Worm (Caenorhabditis elegans) whole organism, L1 larva: ENCODE results near the gene ccdc-47.

Source experiments
- aly-2 ChIP-seq: fragments of 150-350 bp; optimal IDR thresholded peaks from 2 replicates; lab custom pipeline; 2014; ENCODE audit warnings: missing biosample characterization, missing genetic modification characterization
- blmp-1 ChIP-seq: fragments of 150-350 bp; optimal IDR thresholded peaks from 2 replicates; lab custom pipeline; 2014; ENCODE audit warnings: missing biosample characterization, missing genetic modification characterization
- egl-27 ChIP-seq, 2 experiments: fragments of 150-350 bp in 1 of 2; sonication (generic microtip); optimal IDR thresholded peaks; 3 replicates each; lab custom pipeline; 2017 to 2018; ENCODE audit warnings: missing biosample characterization in 2 of 2, missing genetic modification characterization in 2 of 2, missing genetic modification reagents in 2 of 2
- lin-39 ChIP-seq: fragments of 150-350 bp; optimal IDR thresholded peaks from 2 replicates; lab custom pipeline; 2014; ENCODE audit warnings: missing biosample characterization, missing genetic modification reagents, missing genetic modification characterization
- nhr-12 ChIP-seq: sonication (generic microtip); optimal IDR thresholded peaks from 2 replicates; lab custom pipeline; 2017; ENCODE audit warnings: missing biosample characterization, missing genetic modification characterization
- nhr-28 ChIP-seq: fragments of 150-350 bp; optimal IDR thresholded peaks from 2 replicates; lab custom pipeline; 2014; ENCODE audit warnings: missing biosample characterization, missing genetic modification characterization
- tlp-1 ChIP-seq: fragments of 150-350 bp; optimal IDR thresholded peaks from 2 replicates; lab custom pipeline; 2014; ENCODE audit warnings: missing biosample characterization, missing genetic modification characterization
- unc-62 ChIP-seq: fragments of 150-350 bp; optimal IDR thresholded peaks from 2 replicates; lab custom pipeline; 2014; ENCODE audit warnings: missing biosample characterization, missing genetic modification reagents, missing genetic modification characterization
- unc-86 ChIP-seq: sonication (generic microtip); optimal IDR thresholded peaks from 2 replicates; lab custom pipeline; 2016; ENCODE audit warnings: missing genetic modification characterization, missing compliant biosample characterization

ce11 chrIII:3957850-3958249 lies 41.1 kb downstream of the ccdc-47 start:
- TF ChIP-seq unc-62 (GFP tag; lab: Kevin White, UChicago) (no peak), tlp-1 (tag; lab: Kevin White, UChicago) (no peak), aly-2 (tag; lab: Kevin White, UChicago) (no peak), lin-39 (tag; lab: Kevin White, UChicago) (no peak), blmp-1 (no peak), nhr-12 (tag; lab: Kevin White, UChicago) (no peak), unc-86 (tag; lab: Kevin White, UChicago) (no peak), nhr-28 (tag; lab: Kevin White, UChicago) (no peak), egl-27 (tag; optimal IDR thresholded peaks at IDR 0.05; lab: Kevin White, UChicago) (no peak)
